Worm (Caenorhabditis elegans): ENCODE results near the gene C03A7.2.

Gene C03A7.2

DNA sequence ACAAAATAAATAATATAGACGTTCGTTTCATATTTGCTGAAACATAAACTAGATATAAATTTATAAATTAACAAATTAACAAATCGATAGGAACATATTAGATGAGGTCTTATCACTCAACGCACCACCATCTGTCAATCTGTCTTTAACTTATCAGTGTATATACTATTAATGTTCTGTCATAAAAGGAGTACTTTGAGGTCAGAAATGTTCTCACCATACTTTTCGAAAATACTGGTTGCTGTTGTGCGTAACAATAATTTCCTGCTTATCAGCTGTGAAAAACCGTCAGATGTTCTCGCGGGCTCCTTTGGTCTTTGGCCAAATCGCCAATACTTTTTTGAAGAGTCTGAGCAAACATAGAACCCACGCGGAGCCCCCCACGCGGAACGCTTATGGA lies 10.8 kb downstream of the C03A7.2 start, which contains the start of gene C03A7.13 (continued):
- TF ChIP-seq ceh-20 (GFP tag; IDR thresholded peaks at IDR 0.05) (0 out of 2 replicates have a peak, but pooled peaks have one; percentile 20), hif-1 (tag; optimal IDR thresholded peaks at IDR 0.05) (no peak), nhr-42 (GFP tag; IDR thresholded peaks at IDR 0.05) (no peak), rbr-2 (tag; optimal IDR thresholded peaks at IDR 0.05) (no peak), hlh-30 (tag; optimal IDR thresholded peaks at IDR 0.05; ENCODE audit: insufficient read depth) (no peak), ces-1 (GFP tag; optimal IDR thresholded peaks at IDR 0.05) (no peak), daf-19 (GFP tag; conservative IDR thresholded peaks at IDR 0.05) (no peak), gei-8 (GFP tag; optimal IDR thresholded peaks at IDR 0.05) (no peak), mxl-2 (GFP tag; conservative IDR thresholded peaks at IDR 0.05) (no peak), nhr-48 (tag; optimal IDR thresholded peaks at IDR 0.05) (peak; percentile 81), nhr-28 (tag; optimal IDR thresholded peaks at IDR 0.05) (peak; percentile 89), jun-1 (tag; optimal IDR thresholded peaks at IDR 0.05) (no peak), F26F4.8 (GFP tag; conservative IDR thresholded peaks at IDR 0.05) (no peak), nhr-77 (tag; optimal IDR thresholded peaks at IDR 0.05) (peak; percentile 86), fkh-10 (GFP tag; optimal IDR thresholded peaks at IDR 0.05) (no peak), lim-7 (GFP tag; IDR thresholded peaks at IDR 0.05) (no peak), lin-38 (GFP tag; IDR thresholded peaks at IDR 0.05) (no peak), Y48G9A.11 (GFP tag; IDR thresholded peaks at IDR 0.05) (no peak), dmd-6 (GFP tag; IDR thresholded peaks at IDR 0.05) (peak; percentile 92), Y5F2A.4 (GFP tag; optimal IDR thresholded peaks at IDR 0.05) (no peak), saeg-2 (GFP tag; IDR thresholded peaks at IDR 0.05) (no peak), lin-39 (tag; optimal IDR thresholded peaks at IDR 0.05) (no peak), duxl-1 (tag; optimal IDR thresholded peaks at IDR 0.05; ENCODE audit: poor library complexity) (no peak), nhr-41 (GFP tag; IDR thresholded peaks at IDR 0.05) (no peak), sdz-12 (GFP tag; optimal IDR thresholded peaks at IDR 0.05) (no peak), unc-130 (GFP tag; optimal IDR thresholded peaks at IDR 0.05) (no peak), nhr-237 (tag; optimal IDR thresholded peaks at IDR 0.05) (no peak), pqm-1 (tag; optimal IDR thresholded peaks at IDR 0.05) (peak; percentile 78), F37D6.2 (tag; optimal IDR thresholded peaks at IDR 0.05) (no peak), cey-2 (tag; optimal IDR thresholded peaks at IDR 0.05; ENCODE audit: borderline replicate concordance, insufficient read depth) (no peak), ceh-28 (tag; optimal IDR thresholded peaks at IDR 0.05) (no peak), zip-11 (GFP tag; IDR thresholded peaks at IDR 0.05) (no peak), ceh-62 (tag; optimal IDR thresholded peaks at IDR 0.05) (no peak), madf-5 (GFP tag; IDR thresholded peaks at IDR 0.05) (no peak), mdl-1 (tag; optimal IDR thresholded peaks at IDR 0.05) (no peak), aly-2 (tag; optimal IDR thresholded peaks at IDR 0.05) (no peak), F49E8.2 (tag; optimal IDR thresholded peaks at IDR 0.05; ENCODE audit: borderline replicate concordance) (no peak), vab-7 (GFP tag; IDR thresholded peaks at IDR 0.05) (no peak), mes-2 (tag; optimal IDR thresholded peaks at IDR 0.05; ENCODE audit: poor library complexity, severe bottlenecking) (no peak), nhr-10 (tag; optimal IDR thresholded peaks at IDR 0.05) (no peak), arid-1 (GFP tag; conservative IDR thresholded peaks at IDR 0.05) (no peak), lin-13 (GFP tag; optimal IDR thresholded peaks at IDR 0.05) (no peak), pha-4 (GFP tag; IDR thresholded peaks at IDR 0.05) (no peak), pha-4 (tag; optimal IDR thresholded peaks at IDR 0.05) (no peak), mep-1 (tag; optimal IDR thresholded peaks at IDR 0.05) (no peak), nhr-6 (tag; optimal IDR thresholded peaks at IDR 0.05) (no peak), ztf-11 (tag; optimal IDR thresholded peaks at IDR 0.05) (no peak), egl-27 (tag; optimal IDR thresholded peaks at IDR 0.05) (no peak), lin-15B (tag; optimal IDR thresholded peaks at IDR 0.05) (no peak), unc-62 (GFP tag; optimal IDR thresholded peaks at IDR 0.05 in 1 of 2) (peak in 1 of 2 experiments; percentile 2), unc-62 (tag; optimal IDR thresholded peaks at IDR 0.05) (no peak), Y75B8A.6 (GFP tag; IDR thresholded peaks at IDR 0.05) (no peak)

Data from whole organism, L4 larva.